Worm (Caenorhabditis elegans): Measurements from ENCODE around the gene F11C7.6.

ce11 chrX:17359452-17359851, 41.9 kb upstream of the F11C7.6 start, which contains the start of gene npr-36:
- TF ChIP-seq F13C5.2 (tag; optimal IDR thresholded peaks at IDR 0.05) (no peak), ceh-36 (tag; optimal IDR thresholded peaks at IDR 0.05) (no peak), pes-1 (GFP tag; IDR thresholded peaks at IDR 0.05) (no peak), tbx-37 (GFP tag; conservative IDR thresholded peaks at IDR 0.05) (no peak), scrt-1 (GFP tag; IDR thresholded peaks at IDR 0.05) (no peak), B0310.2 (tag; optimal IDR thresholded peaks at IDR 0.05) (no peak), hmbx-1 (tag; optimal IDR thresholded peaks at IDR 0.05) (no peak), ama-1 (optimal IDR thresholded peaks at IDR 0.05) (no peak), flt-1 (GFP tag; IDR thresholded peaks at IDR 0.05) (no peak), aly-1 (tag; optimal IDR thresholded peaks at IDR 0.05) (no peak), ets-7 (tag; optimal IDR thresholded peaks at IDR 0.05) (no peak), tra-4 (tag; optimal IDR thresholded peaks at IDR 0.05) (no peak), ceh-13 (GFP tag; optimal IDR thresholded peaks at IDR 0.05) (no peak), sea-1 (GFP tag; conservative IDR thresholded peaks at IDR 0.05) (no peak)

Measured in whole organism, early embryonic.